Worm (Caenorhabditis elegans) whole organism, young adult: ENCODE measurements around the gene sdz-26.

Source experiments
- B0336.3 ChIP-seq: fragments of 200-800 bp; sonication (Bioruptor generic); IDR thresholded peaks from 2 replicates; pipeline ENCODE4 v1.3.6; 2022; ENCODE audit warnings: missing genetic modification characterization, missing compliant biosample characterization
- C06A6.2 ChIP-seq: fragments of 200-800 bp; sonication (Bioruptor generic); conservative IDR thresholded peaks from 2 replicates; pipeline ENCODE4 v1.3.6; 2022; ENCODE audit warnings: missing genetic modification characterization, missing compliant biosample characterization
- C17E4.6 ChIP-seq: fragments of 200-800 bp; sonication (Bioruptor generic); IDR thresholded peaks from 2 replicates; pipeline ENCODE4 v1.3.6; 2022; ENCODE audit warnings: missing genetic modification reagents, missing genetic modification characterization, missing compliant biosample characterization
- F22D6.2 ChIP-seq: sonication (generic microtip); optimal IDR thresholded peaks from 2 replicates; lab custom pipeline; 2016; ENCODE audit warnings: mild to moderate bottlenecking, missing genetic modification characterization, missing compliant biosample characterization
- F33H1.4 ChIP-seq: fragments of 200-800 bp; sonication (Bioruptor generic); IDR thresholded peaks from 2 replicates; pipeline ENCODE4 v1.3.6; 2022; ENCODE audit warnings: missing genetic modification reagents, missing genetic modification characterization, missing compliant biosample characterization
- F55B11.4 ChIP-seq: sonication (generic microtip); optimal IDR thresholded peaks from 2 replicates; lab custom pipeline; 2016; ENCODE audit warnings: missing compliant biosample characterization, missing genetic modification characterization, borderline replicate concordance; ENCODE audit not compliant: insufficient read depth
- K11D2.4 ChIP-seq: fragments of 200-800 bp; sonication (Bioruptor generic); IDR thresholded peaks from 2 replicates; pipeline ENCODE4 v1.3.6; 2022; ENCODE audit warnings: missing genetic modification reagents, missing genetic modification characterization, missing compliant biosample characterization
- K12H6.12 ChIP-seq: fragments of 200-800 bp; sonication (Bioruptor generic); optimal IDR thresholded peaks from 2 replicates; lab custom pipeline; 2018; ENCODE audit warnings: mild to moderate bottlenecking, missing genetic modification characterization, missing compliant biosample characterization
- Y56A3A.18 ChIP-seq: fragments of 200-800 bp; sonication (Bioruptor generic); IDR thresholded peaks from 2 replicates; pipeline ENCODE4 v1.3.6; 2022; ENCODE audit warnings: missing genetic modification reagents, missing genetic modification characterization, missing compliant biosample characterization
- Y79H2A.3 ChIP-seq: fragments of 200-800 bp; sonication (Bioruptor generic); conservative IDR thresholded peaks from 2 replicates; pipeline ENCODE4 v1.3.6; 2022; ENCODE audit warnings: missing genetic modification reagents, missing genetic modification characterization, missing compliant biosample characterization
- Y95B8A.8 ChIP-seq: fragments of 200-800 bp; sonication (Bioruptor generic); IDR thresholded peaks from 2 replicates; pipeline ENCODE4 v1.3.6; 2022; ENCODE audit warnings: missing genetic modification reagents, missing genetic modification characterization, missing compliant biosample characterization
- aptf-3 ChIP-seq: fragments of 200-800 bp; sonication (Bioruptor generic); IDR thresholded peaks from 2 replicates; pipeline ENCODE4 v1.3.6; 2022; ENCODE audit warnings: missing genetic modification characterization, missing compliant biosample characterization
- attf-5 ChIP-seq: fragments of 200-800 bp; sonication (Bioruptor generic); optimal IDR thresholded peaks from 2 replicates; lab custom pipeline; 2018; ENCODE audit warnings: mild to moderate bottlenecking, missing genetic modification characterization, missing compliant biosample characterization
- attf-6 ChIP-seq: fragments of 200-800 bp; sonication (Bioruptor generic); IDR thresholded peaks from 2 replicates; pipeline ENCODE4 v1.3.6; 2022; ENCODE audit warnings: missing genetic modification reagents, missing genetic modification characterization, missing compliant biosample characterization
- bed-1 ChIP-seq: fragments of 200-800 bp; sonication (Bioruptor generic); IDR thresholded peaks from 2 replicates; pipeline ENCODE4 v1.3.6; 2022; ENCODE audit warnings: missing genetic modification reagents, missing genetic modification characterization, missing compliant biosample characterization
- ccch-3 ChIP-seq: fragments of 200-800 bp; sonication (Bioruptor generic); optimal IDR thresholded peaks from 2 replicates; lab custom pipeline; 2018; ENCODE audit warnings: mild to moderate bottlenecking, missing genetic modification characterization, missing compliant biosample characterization
- ceh-100 ChIP-seq: fragments of 200-800 bp; sonication (Bioruptor generic); IDR thresholded peaks from 2 replicates; pipeline ENCODE4 v1.3.6; 2022; ENCODE audit warnings: missing genetic modification reagents, missing genetic modification characterization, missing compliant biosample characterization
- ceh-40 ChIP-seq: fragments of 200-800 bp; sonication (Bioruptor generic); IDR thresholded peaks from 2 replicates; pipeline ENCODE4 v1.3.6; 2022; ENCODE audit warnings: missing genetic modification characterization, missing compliant biosample characterization
- ceh-58 ChIP-seq: fragments of 200-800 bp; sonication (Bioruptor generic); IDR thresholded peaks from 2 replicates; pipeline ENCODE4 v1.3.6; 2022; ENCODE audit warnings: missing genetic modification characterization, missing compliant biosample characterization
- die-1 ChIP-seq: sonication (generic microtip); optimal IDR thresholded peaks from 2 replicates; lab custom pipeline; 2016; ENCODE audit warnings: missing genotype, mild to moderate bottlenecking, missing genetic modification characterization, missing compliant biosample characterization
- dox-1 ChIP-seq: fragments of 200-800 bp; sonication (Bioruptor generic); IDR thresholded peaks from 2 replicates; pipeline ENCODE4 v1.3.6; 2022; ENCODE audit warnings: missing genetic modification reagents, missing genetic modification characterization, missing compliant biosample characterization
- dpl-1 ChIP-seq: fragments of 150-350 bp; optimal IDR thresholded peaks from 2 replicates; lab custom pipeline; 2014; ENCODE audit warnings: missing biosample characterization, missing genetic modification reagents, missing genetic modification characterization
- egl-44 ChIP-seq: fragments of 200-800 bp; sonication (Bioruptor generic); IDR thresholded peaks from 2 replicates; pipeline ENCODE4 v1.3.6; 2022; ENCODE audit warnings: missing genetic modification reagents, missing genetic modification characterization, missing compliant biosample characterization
- ets-4 ChIP-seq: fragments of 200-800 bp; sonication (Bioruptor generic); optimal IDR thresholded peaks from 2 replicates; lab custom pipeline; 2018; ENCODE audit warnings: mild to moderate bottlenecking, missing genetic modification characterization, missing compliant biosample characterization
- fkh-3 ChIP-seq: sonication (generic microtip); optimal IDR thresholded peaks from 2 replicates; lab custom pipeline; 2016; ENCODE audit warnings: mild to moderate bottlenecking, missing genetic modification characterization, missing compliant biosample characterization
- him-1 ChIP-seq: sonication (generic microtip); optimal IDR thresholded peaks from 2 replicates; lab custom pipeline; 2016; ENCODE audit warnings: missing genotype, missing genetic modification reagents, missing genetic modification characterization, missing compliant biosample characterization
- hmg-20 ChIP-seq: fragments of 200-800 bp; sonication (Bioruptor generic); IDR thresholded peaks from 2 replicates; pipeline ENCODE4 v1.3.6; 2022; ENCODE audit warnings: missing genetic modification reagents, missing genetic modification characterization, missing compliant biosample characterization
- lag-1 ChIP-seq: fragments of 200-800 bp; sonication (Bioruptor generic); IDR thresholded peaks from 2 replicates; pipeline ENCODE4 v1.3.6; 2022; ENCODE audit warnings: missing genetic modification reagents, missing genetic modification characterization, missing compliant biosample characterization
- let-526 ChIP-seq: fragments of 200-800 bp; sonication (Bioruptor generic); IDR thresholded peaks from 2 replicates; pipeline ENCODE4 v1.3.6; 2022; ENCODE audit warnings: missing genetic modification reagents, missing genetic modification characterization, missing compliant biosample characterization
- let-607 ChIP-seq, 2 experiments: fragments of 200-800 bp in 1 of 2; sonication (Bioruptor generic) in 1 of 2; sonication (generic microtip) in 1 of 2; optimal IDR thresholded peaks; 2 replicates each; lab custom pipeline; 2016 to 2018; ENCODE audit warnings: mild to moderate bottlenecking in 2 of 2, missing compliant biosample characterization in 2 of 2, missing genetic modification characterization in 2 of 2, moderate library complexity in 2 of 2, missing genotype in 1 of 2
- lin-35 ChIP-seq, 3 experiments: fragments of 150-350 bp in 2 of 3; sonication (generic microtip) in 1 of 3; optimal IDR thresholded peaks; 2 replicates each; lab custom pipeline; 2014 to 2018; ENCODE audit warnings: missing biosample characterization in 3 of 3, missing genetic modification characterization in 3 of 3, missing genetic modification reagents in 3 of 3
- lin-40 ChIP-seq: sonication (generic microtip); optimal IDR thresholded peaks from 2 replicates; lab custom pipeline; 2016; ENCODE audit warnings: missing genetic modification characterization, mild to moderate bottlenecking, missing compliant biosample characterization, missing genotype, missing genetic modification reagents
- lin-54 ChIP-seq: fragments of 200-800 bp; sonication (Bioruptor generic); optimal IDR thresholded peaks from 2 replicates; lab custom pipeline; 2018; ENCODE audit warnings: mild to moderate bottlenecking, missing genetic modification characterization, missing compliant biosample characterization
- madf-6 ChIP-seq: fragments of 200-800 bp; sonication (Bioruptor generic); IDR thresholded peaks from 2 replicates; pipeline ENCODE4 v1.3.6; 2022; ENCODE audit warnings: missing genetic modification reagents, missing genetic modification characterization, missing compliant biosample characterization
- mcd-1 ChIP-seq: fragments of 200-800 bp; sonication (Bioruptor generic); IDR thresholded peaks from 2 replicates; pipeline ENCODE4 v1.3.6; 2022; ENCODE audit warnings: missing genetic modification reagents, missing genetic modification characterization, missing compliant biosample characterization
- mxl-1 ChIP-seq: sonication (generic microtip); optimal IDR thresholded peaks from 2 replicates; lab custom pipeline; 2016; ENCODE audit warnings: missing genetic modification characterization, missing compliant biosample characterization
- nhr-80 ChIP-seq: sonication (generic microtip); optimal IDR thresholded peaks from 2 replicates; lab custom pipeline; 2016; ENCODE audit warnings: missing genetic modification characterization, missing compliant biosample characterization
- nhr-90 ChIP-seq: sonication (generic microtip); optimal IDR thresholded peaks from 2 replicates; lab custom pipeline; 2016; ENCODE audit warnings: missing genotype, mild to moderate bottlenecking, missing genetic modification characterization, missing compliant biosample characterization
- rcor-1 ChIP-seq: fragments of 200-800 bp; sonication (Bioruptor generic); IDR thresholded peaks from 2 replicates; pipeline ENCODE4 v1.3.6; 2022; ENCODE audit warnings: missing genetic modification reagents, missing genetic modification characterization, missing compliant biosample characterization
- sdz-38 ChIP-seq: sonication (generic microtip); optimal IDR thresholded peaks from 2 replicates; lab custom pipeline; 2016; ENCODE audit warnings: missing genotype, missing genetic modification characterization, missing compliant biosample characterization
- sea-2 ChIP-seq: fragments of 200-800 bp; sonication (Bioruptor generic); IDR thresholded peaks from 2 replicates; pipeline ENCODE4 v1.3.6; 2022; ENCODE audit warnings: missing genetic modification characterization, missing compliant biosample characterization
- snpc-1.1 ChIP-seq: sonication (generic microtip); optimal IDR thresholded peaks from 2 replicates; lab custom pipeline; 2017; ENCODE audit warnings: missing genetic modification characterization, mild to moderate bottlenecking, missing compliant biosample characterization, antibody characterized with exemption, moderate library complexity, missing genotype, missing genetic modification reagents; ENCODE audit not compliant: insufficient read depth
- tbp1 ChIP-seq: fragments of 200-800 bp; sonication (Bioruptor generic); optimal IDR thresholded peaks from 2 replicates; lab custom pipeline; 2018; ENCODE audit warnings: mild to moderate bottlenecking, missing genetic modification characterization, missing compliant biosample characterization
- unc-130 ChIP-seq: sonication (generic microtip); optimal IDR thresholded peaks from 2 replicates; lab custom pipeline; 2016; ENCODE audit warnings: missing genetic modification reagents, missing genetic modification characterization, missing compliant biosample characterization
- zfh-2 ChIP-seq: fragments of 200-800 bp; sonication (Bioruptor generic); conservative IDR thresholded peaks from 2 replicates; pipeline ENCODE4 v1.3.6; 2022; ENCODE audit warnings: missing genetic modification reagents, missing genetic modification characterization, missing compliant biosample characterization
- zim-3 ChIP-seq: sonication (generic microtip); optimal IDR thresholded peaks from 2 replicates; lab custom pipeline; 2017; ENCODE audit warnings: mild to moderate bottlenecking, missing genetic modification characterization, moderate library complexity, missing compliant biosample characterization
- ztf-25 ChIP-seq: fragments of 200-800 bp; sonication (Bioruptor generic); IDR thresholded peaks from 2 replicates; pipeline ENCODE4 v1.3.6; 2022; ENCODE audit warnings: missing genetic modification reagents, missing genetic modification characterization, missing compliant biosample characterization
- ztf-26 ChIP-seq: sonication (generic microtip); optimal IDR thresholded peaks from 2 replicates; lab custom pipeline; 2017; ENCODE audit warnings: missing genetic modification characterization, missing compliant biosample characterization
- ztf-28 ChIP-seq: fragments of 200-800 bp; sonication (Bioruptor generic); IDR thresholded peaks from 2 replicates; pipeline ENCODE4 v1.3.6; 2022; ENCODE audit warnings: missing genetic modification reagents, missing genetic modification characterization, missing compliant biosample characterization

sdz-26 gene

ce11 chrII:14349356-14349923 lies 32.1 kb upstream of the sdz-26 start, which contains the start of the genes Y54G11A.17, lin-7 and elof-1 (continued):
- TF ChIP-seq lag-1 (no peak), C06A6.2 (GFP tag; lab: Robert Waterston, UW) (no peak), him-1 (tag; lab: Kevin White, UChicago) (no peak), bed-1 (GFP tag; lab: Robert Waterston, UW) (no peak), tbp1 (GFP tag; lab: Kevin White, UChicago) (peak; percentile 68), dox-1 (GFP tag; lab: Robert Waterston, UW) (peak; percentile 83), snpc-1.1 (peak; percentile 25), let-607 (tag; optimal IDR thresholded peaks at IDR 0.05; lab: Kevin White, UChicago) (no peak), Y56A3A.18 (GFP tag; lab: Robert Waterston, UW) (0 out of 2 replicates have a peak, but pooled peaks have one; percentile 20), let-526 (no peak), egl-44 (no peak), B0336.3 (GFP tag; lab: Robert Waterston, UW) (no peak), K11D2.4 (GFP tag; lab: Robert Waterston, UW) (no peak), lin-35 (GFP tag; optimal IDR thresholded peaks at IDR 0.05; lab: Kevin White, UChicago) (peak in 2 of 3 experiments; percentile 9 to 85), F22D6.2 (tag; lab: Kevin White, UChicago) (no peak), ceh-40 (no peak), nhr-90 (tag; lab: Kevin White, UChicago) (no peak), K12H6.12 (tag; lab: Kevin White, UChicago) (peak; percentile 73), rcor-1 (GFP tag; lab: Robert Waterston, UW) (peak; percentile 55; the same call in 1 of the 2 replicates), lin-54 (peak; percentile 84), attf-5 (GFP tag; lab: Kevin White, UChicago) (peak; percentile 96), ceh-100 (peak; percentile 51), ets-4 (GFP tag; lab: Kevin White, UChicago) (no peak), ztf-25 (GFP tag; lab: Robert Waterston, UW) (no peak), mcd-1 (GFP tag; lab: Robert Waterston, UW) (peak; percentile 74), zim-3 (tag; lab: Kevin White, UChicago) (no peak), unc-130 (GFP tag; lab: Kevin White, UChicago) (peak; percentile 7), lin-40 (tag; lab: Kevin White, UChicago) (peak; percentile 73), zfh-2 (GFP tag; lab: Robert Waterston, UW) (no peak), attf-6 (GFP tag; lab: Robert Waterston, UW) (no peak), mxl-1 (tag; lab: Kevin White, UChicago) (no peak), nhr-80 (tag; lab: Kevin White, UChicago) (peak; percentile 6), C17E4.6 (GFP tag; lab: Robert Waterston, UW) (peak; percentile 44; the same call in 1 of the 2 replicates), ceh-58 (GFP tag; lab: Robert Waterston, UW) (no peak), madf-6 (GFP tag; lab: Robert Waterston, UW) (peak; percentile 75), F33H1.4 (GFP tag; lab: Robert Waterston, UW) (peak; percentile 73), dpl-1 (GFP tag; lab: Kevin White, UChicago) (peak; percentile 77), sea-2 (no peak), aptf-3 (no peak), fkh-3 (tag; lab: Kevin White, UChicago) (no peak), Y95B8A.8 (GFP tag; lab: Robert Waterston, UW) (no peak), F55B11.4 (no peak), die-1 (tag; lab: Kevin White, UChicago) (no peak), ccch-3 (GFP tag; lab: Kevin White, UChicago) (no peak), sdz-38 (no peak), ztf-28 (GFP tag; lab: Robert Waterston, UW) (peak; percentile 69), Y79H2A.3 (GFP tag; lab: Robert Waterston, UW) (no peak), ztf-26 (peak; percentile 23), hmg-20 (GFP tag; lab: Robert Waterston, UW) (no peak)
